Worm (Caenorhabditis elegans) whole organism, late embryonic: ENCODE measurements around the gene asns-2.

ENCODE experiments used
- C08G9.2 ChIP-seq: sonication (generic microtip); optimal IDR thresholded peaks from 2 replicates; lab custom pipeline; 2016; ENCODE audit warnings: mild to moderate bottlenecking, missing genetic modification characterization, moderate library complexity, missing compliant biosample characterization
- T23F11.4 ChIP-seq: fragments of 200-800 bp; sonication (Bioruptor generic); optimal IDR thresholded peaks from 2 replicates; lab custom pipeline; 2018; ENCODE audit warnings: mild to moderate bottlenecking, missing genetic modification characterization, missing compliant biosample characterization
- Y22D7AL.16 ChIP-seq: sonication (generic microtip); optimal IDR thresholded peaks from 2 replicates; lab custom pipeline; 2016; ENCODE audit warnings: missing genetic modification characterization, missing compliant biosample characterization
- ama-1 ChIP-seq: fragments of 150-350 bp; optimal IDR thresholded peaks from 2 replicates; lab custom pipeline; 2014
- ceh-18 ChIP-seq: sonication (generic microtip); optimal IDR thresholded peaks from 2 replicates; lab custom pipeline; 2016; ENCODE audit warnings: missing genetic modification characterization, missing compliant biosample characterization
- ceh-19 ChIP-seq: fragments of 200-800 bp; sonication (Bioruptor generic); optimal IDR thresholded peaks from 2 replicates; lab custom pipeline; 2018; ENCODE audit warnings: mild to moderate bottlenecking, missing genetic modification characterization, missing compliant biosample characterization
- ceh-22 ChIP-seq: sonication (generic microtip); optimal IDR thresholded peaks from 2 replicates; lab custom pipeline; 2017; ENCODE audit warnings: missing biosample characterization, missing genetic modification characterization
- ceh-24 ChIP-seq: sonication (generic microtip); optimal IDR thresholded peaks from 2 replicates; lab custom pipeline; 2016; ENCODE audit warnings: mild to moderate bottlenecking, missing genetic modification characterization, missing compliant biosample characterization
- ceh-30 ChIP-seq: fragments of 150-350 bp; optimal IDR thresholded peaks from 2 replicates; lab custom pipeline; 2014; ENCODE audit warnings: missing biosample characterization, missing genetic modification characterization
- ceh-48 ChIP-seq: sonication (generic microtip); optimal IDR thresholded peaks from 2 replicates; lab custom pipeline; 2016; ENCODE audit warnings: missing genetic modification characterization, inconsistent platforms, missing compliant biosample characterization
- dve-1 ChIP-seq: sonication (generic microtip); optimal IDR thresholded peaks from 2 replicates; lab custom pipeline; 2017; ENCODE audit warnings: antibody characterized with exemption, mild to moderate bottlenecking, missing genetic modification characterization, missing compliant biosample characterization
- elt-4 ChIP-seq: sonication (generic microtip); optimal IDR thresholded peaks from 2 replicates; lab custom pipeline; 2016; ENCODE audit warnings: missing genetic modification characterization, missing compliant biosample characterization
- ets-4 ChIP-seq: sonication (generic microtip); optimal IDR thresholded peaks from 2 replicates; lab custom pipeline; 2016; ENCODE audit warnings: missing genetic modification characterization, missing compliant biosample characterization
- fkh-10 ChIP-seq: fragments of 150-350 bp; optimal IDR thresholded peaks from 2 replicates; lab custom pipeline; 2014; ENCODE audit warnings: missing biosample characterization, missing genetic modification reagents, missing genetic modification characterization
- fkh-6 ChIP-seq: sonication (generic microtip); optimal IDR thresholded peaks from 2 replicates; lab custom pipeline; 2016; ENCODE audit warnings: missing genetic modification characterization, missing compliant biosample characterization
- gmeb-2 ChIP-seq: sonication (generic microtip); optimal IDR thresholded peaks from 2 replicates; lab custom pipeline; 2016; ENCODE audit warnings: missing genetic modification characterization, inconsistent platforms, missing compliant biosample characterization
- hlh-13 ChIP-seq: fragments of 200-800 bp; sonication (Bioruptor generic); optimal IDR thresholded peaks from 2 replicates; lab custom pipeline; 2018; ENCODE audit warnings: mild to moderate bottlenecking, missing genetic modification characterization, missing compliant biosample characterization
- hlh-6 ChIP-seq: sonication (generic microtip); optimal IDR thresholded peaks from 2 replicates; lab custom pipeline; 2016; ENCODE audit warnings: missing genotype, missing genetic modification characterization, missing compliant biosample characterization
- lin-11 ChIP-seq: fragments of 200-800 bp; sonication (Bioruptor generic); optimal IDR thresholded peaks from 2 replicates; lab custom pipeline; 2018; ENCODE audit warnings: mild to moderate bottlenecking, missing genetic modification characterization, missing compliant biosample characterization
- madf-2 ChIP-seq: sonication (generic microtip); optimal IDR thresholded peaks from 2 replicates; lab custom pipeline; 2017; ENCODE audit warnings: missing genetic modification characterization, missing compliant biosample characterization
- mec-3 ChIP-seq: sonication (generic microtip); optimal IDR thresholded peaks from 2 replicates; lab custom pipeline; 2016; ENCODE audit warnings: borderline replicate concordance, missing genetic modification characterization, missing compliant biosample characterization
- nfya-1 ChIP-seq: sonication (generic microtip); optimal IDR thresholded peaks from 2 replicates; lab custom pipeline; 2017; ENCODE audit warnings: missing genetic modification characterization, mild to moderate bottlenecking, missing compliant biosample characterization, antibody characterized with exemption, moderate library complexity
- nhr-232 ChIP-seq: sonication (generic microtip); optimal IDR thresholded peaks from 2 replicates; lab custom pipeline; 2016; ENCODE audit warnings: missing genetic modification characterization, missing compliant biosample characterization
- npax-4 ChIP-seq: sonication (generic microtip); optimal IDR thresholded peaks from 2 replicates; lab custom pipeline; 2016; ENCODE audit warnings: missing genetic modification characterization, missing compliant biosample characterization
- pag-3 ChIP-seq: sonication (generic microtip); optimal IDR thresholded peaks from 2 replicates; lab custom pipeline; 2016; ENCODE audit warnings: missing compliant biosample characterization, missing genetic modification characterization, borderline replicate concordance
- pat-9 ChIP-seq: fragments of 200-800 bp; sonication (Bioruptor generic); optimal IDR thresholded peaks from 2 replicates; lab custom pipeline; 2018; ENCODE audit warnings: mild to moderate bottlenecking, missing genetic modification characterization, moderate library complexity, missing compliant biosample characterization
- rnt-1 ChIP-seq: sonication (generic microtip); optimal IDR thresholded peaks from 2 replicates; lab custom pipeline; 2016; ENCODE audit warnings: missing genetic modification characterization, missing compliant biosample characterization
- sdc-2 ChIP-seq: sonication (generic microtip); optimal IDR thresholded peaks from 2 replicates; lab custom pipeline; 2016; ENCODE audit warnings: missing genotype, missing genetic modification characterization, missing compliant biosample characterization
- sox-2 ChIP-seq: fragments of 200-800 bp; sonication (Bioruptor generic); IDR thresholded peaks from 2 replicates; pipeline ENCODE4 v1.3.6; 2022; ENCODE audit warnings: missing genetic modification reagents, missing genetic modification characterization, missing compliant biosample characterization
- syd-9 ChIP-seq: sonication (generic microtip); optimal IDR thresholded peaks from 2 replicates; lab custom pipeline; 2016; ENCODE audit warnings: mild to moderate bottlenecking, missing genetic modification characterization, moderate library complexity, missing compliant biosample characterization
- ttx-3 ChIP-seq: sonication (generic microtip); optimal IDR thresholded peaks from 2 replicates; lab custom pipeline; 2016; ENCODE audit warnings: missing genetic modification reagents, missing genetic modification characterization, missing compliant biosample characterization
- unc-3 ChIP-seq, 2 experiments: fragments of 200-800 bp in 1 of 2; sonication (Bioruptor generic) in 1 of 2; sonication (generic microtip) in 1 of 2; conservative IDR thresholded peaks in 1 of 2; optimal IDR thresholded peaks in 1 of 2; 2 replicates each; pipeline versions ENCODE4 v1.3.6 to Lab custom; 2016 to 2022; ENCODE audit warnings: missing compliant biosample characterization in 2 of 2, missing genetic modification characterization in 2 of 2, missing genetic modification reagents in 1 of 2
- unc-55 ChIP-seq: sonication (generic microtip); optimal IDR thresholded peaks from 2 replicates; lab custom pipeline; 2017; ENCODE audit warnings: missing biosample characterization, missing genetic modification reagents, missing genetic modification characterization

Gene asns-2

ce11 chrX:8791821-8792220 is 41.1 kb upstream of the asns-2 start, which contains the start of gene chup-1:
TSS of gene chup-1 (plus strand) at chrX:8792160.
- TF ChIP-seq mec-3 (tag; lab: Kevin White, UChicago) (no peak), nfya-1 (tag; lab: Kevin White, UChicago) (peak; percentile 4), ceh-48 (peak; percentile 22)
- TF ChIP-seq, all 69 proteins: peak for 2

- TF ChIP-seq hlh-6 (tag; lab: Kevin White, UChicago) (no peak), sox-2 (GFP tag; lab: Robert Waterston, UW) (no peak), pag-3 (tag; lab: Kevin White, UChicago) (no peak), gmeb-2 (tag; lab: Kevin White, UChicago) (no peak), unc-3 (GFP tag; conservative IDR thresholded peaks at IDR 0.05; lab: Robert Waterston, UW) (no peak), unc-3 (tag; optimal IDR thresholded peaks at IDR 0.05; lab: Kevin White, UChicago) (no peak), ttx-3 (tag; lab: Kevin White, UChicago) (no peak)
Observed at ce11 chrX:8790093-8790492, 39.4 kb upstream of the asns-2 start.

ce11 chrX:8789014-8789506 is 38.3 kb upstream of the asns-2 start, which contains the start of gene unc-27:
TSS of gene unc-27 (plus strand) at chrX:8789456.
- peak; percentile 40 for TF ChIP-seq nfya-1 (tag; lab: Kevin White, UChicago)
- no peak for TF ChIP-seq npax-4 (tag; lab: Kevin White, UChicago)
- no peak for TF ChIP-seq ama-1 (lab: Kevin White, UChicago)
- TF ChIP-seq Y22D7AL.16 (tag; lab: Kevin White, UChicago), result no peak
- no peak for TF ChIP-seq lin-11 (tag; lab: Kevin White, UChicago)
- no peak for TF ChIP-seq T23F11.4 (GFP tag; lab: Kevin White, UChicago)
- TF ChIP-seq unc-55 (GFP tag; lab: Kevin White, UChicago), result peak; percentile 71
- TF ChIP-seq ets-4 (tag; lab: Kevin White, UChicago), result no peak
- no peak for TF ChIP-seq elt-4
- no peak for TF ChIP-seq fkh-10
- peak; percentile 13 for TF ChIP-seq syd-9 (tag; lab: Kevin White, UChicago)
- TF ChIP-seq fkh-6 (tag; lab: Kevin White, UChicago), result no peak
- TF ChIP-seq ceh-30 (tag; lab: Kevin White, UChicago), result no peak
- peak; percentile 72 for TF ChIP-seq ceh-18 (tag; lab: Kevin White, UChicago)
- TF ChIP-seq rnt-1 (tag; lab: Kevin White, UChicago), result peak; percentile 75
- TF ChIP-seq hlh-6 (tag; lab: Kevin White, UChicago), result no peak
- no peak for TF ChIP-seq ceh-19 (GFP tag; lab: Kevin White, UChicago)

- TF ChIP-seq C08G9.2 (tag; lab: Kevin White, UChicago), result no peak
- no peak for TF ChIP-seq lin-11 (tag; lab: Kevin White, UChicago)
- TF ChIP-seq dve-1 (tag; lab: Kevin White, UChicago), result no peak
- no peak for TF ChIP-seq ceh-24 (tag; lab: Kevin White, UChicago)
- TF ChIP-seq madf-2 (tag; lab: Kevin White, UChicago), result no peak
- no peak for TF ChIP-seq pat-9 (tag; lab: Kevin White, UChicago)
- no peak for TF ChIP-seq nhr-232
- no peak for TF ChIP-seq sdc-2 (tag; lab: Kevin White, UChicago)
Observed at ce11 chrX:8787689-8788222, 37.0 kb upstream of the asns-2 start.

ce11 chrX:8786687-8787086 is 35.9 kb upstream of the asns-2 start:
- TF ChIP-seq unc-3 (GFP tag; conservative IDR thresholded peaks at IDR 0.05; lab: Robert Waterston, UW) (no peak), unc-3 (tag; optimal IDR thresholded peaks at IDR 0.05; lab: Kevin White, UChicago) (no peak), hlh-6 (tag; lab: Kevin White, UChicago) (no peak), ets-4 (tag; lab: Kevin White, UChicago) (no peak), ceh-22 (tag; lab: Kevin White, UChicago) (no peak), hlh-13 (GFP tag; lab: Kevin White, UChicago) (no peak), unc-55 (GFP tag; lab: Kevin White, UChicago) (peak; percentile 51)
